Fruit fly (Drosophila melanogaster) whole organism, pupa: ENCODE results near the gene bt.

Experiments used
- CG10348 ChIP-seq: fragments of 200-800 bp; sonication (Bioruptor generic); IDR thresholded peaks from 2 replicates; pipeline ENCODE4 v1.3.6; 2022; ENCODE audit warnings: missing biosample characterization, missing genetic modification characterization
- CG12605 ChIP-seq: fragments of 200-800 bp; sonication (Bioruptor generic); IDR thresholded peaks from 2 replicates; pipeline ENCODE4 v1.3.6; 2022; ENCODE audit warnings: missing biosample characterization, missing genetic modification characterization
- CG14655 ChIP-seq: fragments of 200-800 bp; sonication (Bioruptor generic); optimal IDR thresholded peaks from 3 replicates; lab custom pipeline; 2017; ENCODE audit warnings: mild to moderate bottlenecking, missing biosample characterization, missing genetic modification reagents, missing genetic modification characterization
- CG17806 ChIP-seq: fragments of 200-800 bp; sonication (Bioruptor generic); optimal IDR thresholded peaks from 2 replicates; lab custom pipeline; 2018; ENCODE audit warnings: missing biosample characterization, mild to moderate bottlenecking, missing genetic modification characterization, moderate library complexity
- CG32121 ChIP-seq: fragments of 200-800 bp; sonication (Bioruptor generic); IDR thresholded peaks from 2 replicates; pipeline ENCODE4 v1.3.6; 2022; ENCODE audit warnings: missing biosample characterization, missing genetic modification characterization
- CG4496 ChIP-seq: fragments of 200-800 bp; sonication (Bioruptor generic); IDR thresholded peaks from 3 replicates; pipeline ENCODE4 v1.3.6; 2022; ENCODE audit warnings: missing biosample characterization, missing genetic modification characterization
- CG8301 ChIP-seq: fragments of 200-800 bp; sonication (Bioruptor generic); optimal IDR thresholded peaks from 2 replicates; lab custom pipeline; 2018; ENCODE audit warnings: missing biosample characterization, mild to moderate bottlenecking, missing genetic modification characterization
- EcR ChIP-seq: fragments of 200-800 bp; sonication (Bioruptor generic); optimal IDR thresholded peaks from 3 replicates; lab custom pipeline; 2019; ENCODE audit warnings: missing biosample characterization, missing genetic modification characterization, mild to moderate bottlenecking, moderate library complexity, missing genetic modification reagents
- Pif1B ChIP-seq: fragments of 200-800 bp; sonication (Bioruptor generic); optimal IDR thresholded peaks from 3 replicates; lab custom pipeline; 2016; ENCODE audit warnings: missing biosample characterization, missing genetic modification characterization
- Snoo ChIP-seq: fragments of 200-800 bp; sonication (Bioruptor generic); optimal IDR thresholded peaks from 3 replicates; lab custom pipeline; 2017; ENCODE audit warnings: missing biosample characterization, mild to moderate bottlenecking, missing genetic modification characterization, inconsistent platforms
- fd96Ca ChIP-seq: fragments of 200-800 bp; sonication (Bioruptor generic); IDR thresholded peaks from 3 replicates; pipeline ENCODE4 v1.3.6; 2022; ENCODE audit warnings: missing biosample characterization, missing genetic modification characterization
- gl ChIP-seq: fragments of 200-800 bp; sonication (Bioruptor generic); optimal IDR thresholded peaks from 2 replicates; lab custom pipeline; 2018; ENCODE audit warnings: missing biosample characterization, mild to moderate bottlenecking, missing genetic modification characterization
- rn ChIP-seq: fragments of 200-800 bp; sonication (Bioruptor generic); IDR thresholded peaks from 2 replicates; pipeline ENCODE4 v1.3.6; 2022; ENCODE audit warnings: missing biosample characterization, missing genetic modification characterization

DNA sequence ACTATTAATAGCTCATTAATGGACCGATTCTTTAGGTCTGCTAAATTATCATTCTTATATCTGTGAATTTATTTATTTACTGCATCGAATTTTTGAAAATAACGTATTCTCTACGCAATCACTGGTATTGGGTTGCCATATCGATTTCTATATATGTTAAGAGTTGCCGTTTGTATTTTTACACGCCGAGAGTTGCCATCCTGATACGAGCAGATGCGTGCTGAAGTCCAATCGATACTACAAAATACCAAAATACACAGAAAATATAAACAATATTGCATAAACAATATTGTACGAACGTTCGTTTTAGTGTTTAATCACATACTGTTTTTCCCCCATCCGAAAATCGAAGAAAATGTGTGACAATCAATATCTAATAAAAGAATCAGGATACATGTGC is 26.7 kb upstream of the bt start, which contains the start of gene ey:
- no peak for TF ChIP-seq CG17806 (tag; lab: Kevin White, UChicago)
- peak; percentile 19 for TF ChIP-seq Pif1B (GFP tag; lab: Kevin White, UChicago)
- TF ChIP-seq gl (tag; lab: Kevin White, UChicago), result no peak
- peak; percentile 48; the same call in 1 of the 2 replicates for TF ChIP-seq CG32121 (GFP tag; lab: Robert Waterston, UW)
- TF ChIP-seq EcR (GFP tag; lab: Kevin White, UChicago), result no peak
- no peak for TF ChIP-seq CG14655 (GFP tag; lab: Kevin White, UChicago)
- no peak for TF ChIP-seq CG8301
- no peak for TF ChIP-seq rn (GFP tag; lab: Robert Waterston, UW)
- TF ChIP-seq Snoo (tag; lab: Kevin White, UChicago), result no peak
- no peak for TF ChIP-seq CG12605 (GFP tag; lab: Robert Waterston, UW)
- no peak for TF ChIP-seq CG10348 (GFP tag; lab: Robert Waterston, UW)
- TF ChIP-seq CG4496 (GFP tag; lab: Robert Waterston, UW), result no peak
- TF ChIP-seq fd96Ca (GFP tag; lab: Robert Waterston, UW), result no peak
